Comparison of ENCODE assay signal across 1 fruit fly cellular context in the genomic region with DNA sequence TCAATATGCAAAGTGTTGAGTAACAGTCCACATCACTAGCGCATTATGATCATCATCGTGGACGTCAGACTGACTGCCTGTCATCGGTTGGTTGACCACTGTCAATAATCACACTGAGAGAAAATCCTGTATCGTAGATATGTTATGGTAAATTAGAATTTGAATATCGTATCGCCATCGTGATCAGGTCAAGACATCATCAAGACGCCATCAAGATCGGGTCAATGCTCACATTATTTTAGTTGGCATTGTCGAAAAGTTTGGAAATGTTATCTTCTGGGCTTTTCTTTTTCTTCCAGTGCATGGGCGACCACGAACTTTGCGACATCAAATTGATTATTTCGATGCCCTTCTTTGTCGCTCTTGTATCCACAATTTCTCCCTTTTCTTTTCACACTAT.
A peak's percentile ranks its signal among the peaks of the same experiment; 100 is the strongest.
TF ChIP-seq lines count a peak whose summit lies in the region.

No protein-coding gene starts in this region.

TF ChIP-seq in whole organism, embryonic, 481 proteins besides CTCF, POLR2A, EP300 and RAD21 (continued from another document and continues in another):
- TF ChIP-seq CrebB (tag; optimal IDR thresholded peaks at IDR 0.05; lab: Kevin White, UChicago), result peak; percentile 89
- TF ChIP-seq Mes4 (GFP tag; optimal IDR thresholded peaks at IDR 0.05; lab: Kevin White, UChicago), result peak; percentile 90
- peak; percentile 87 for TF ChIP-seq Hr3 (GFP tag; optimal IDR thresholded peaks at IDR 0.05; lab: Kevin White, UChicago)
- TF ChIP-seq bowl (GFP tag; IDR thresholded peaks at IDR 0.05; lab: Robert Waterston, UW), result peak; percentile 37; the same call in 1 of the 2 replicates
- peak; percentile 80 for TF ChIP-seq H15 (GFP tag; IDR thresholded peaks at IDR 0.05; lab: Robert Waterston, UW)
- TF ChIP-seq ap (GFP tag; IDR thresholded peaks at IDR 0.05; lab: Robert Waterston, UW), result peak; percentile 79
- peak; percentile 87 for TF ChIP-seq CG8089 (GFP tag; optimal IDR thresholded peaks at IDR 0.05; lab: Kevin White, UChicago)
- peak; percentile 73 for TF ChIP-seq kay (GFP tag; optimal IDR thresholded peaks at IDR 0.05; lab: Kevin White, UChicago)
- peak in 1 of 2 experiments; percentile 45 for TF ChIP-seq crp (GFP tag; optimal IDR thresholded peaks at IDR 0.05; lab: Kevin White, UChicago)
- no peak for TF ChIP-seq Dll (GFP tag; IDR thresholded peaks at IDR 0.05; lab: Robert Waterston, UW; ENCODE audit: partially characterized antibody)
- TF ChIP-seq bab2 (GFP tag; optimal IDR thresholded peaks at IDR 0.05; lab: Kevin White, UChicago), result peak; percentile 93
- TF ChIP-seq chif (GFP tag; optimal IDR thresholded peaks at IDR 0.05; lab: Kevin White, UChicago), result peak; percentile 93 to 94
- peak; percentile 88 for TF ChIP-seq CG30431 (GFP tag; optimal IDR thresholded peaks at IDR 0.05; lab: Kevin White, UChicago)
- peak; percentile 88 for TF ChIP-seq Xrp1 (GFP tag; IDR thresholded peaks at IDR 0.05; lab: Robert Waterston, UW)
- TF ChIP-seq seq (GFP tag; IDR thresholded peaks at IDR 0.05; lab: Robert Waterston, UW), result peak; percentile 90
- peak; percentile 39 for TF ChIP-seq emc (GFP tag; optimal IDR thresholded peaks at IDR 0.05; lab: Kevin White, UChicago)
- peak; percentile 89 for TF ChIP-seq CG12942 (GFP tag; optimal IDR thresholded peaks at IDR 0.05; lab: Kevin White, UChicago)
- 0 out of 2 replicates have a peak, but pooled peaks have one; percentile 9 for TF ChIP-seq Poxn (GFP tag; IDR thresholded peaks at IDR 0.05; lab: Robert Waterston, UW)
- no peak for TF ChIP-seq usp (GFP tag; optimal IDR thresholded peaks at IDR 0.05; lab: Kevin White, UChicago)
- TF ChIP-seq CG16863 (GFP tag; optimal IDR thresholded peaks at IDR 0.05; lab: Kevin White, UChicago), result peak; percentile 92
- peak; percentile 92 for TF ChIP-seq CG31441 (GFP tag; IDR thresholded peaks at IDR 0.05; lab: Robert Waterston, UW)
- 0 out of 3 replicates have a peak, but pooled peaks have one; percentile 35 for TF ChIP-seq jigr1 (GFP tag; IDR thresholded peaks at IDR 0.05; lab: Robert Waterston, UW)
- TF ChIP-seq TFAM (GFP tag; optimal IDR thresholded peaks at IDR 0.05; lab: Kevin White, UChicago), result peak; percentile 31
- TF ChIP-seq pum (GFP tag; optimal IDR thresholded peaks at IDR 0.05; lab: Kevin White, UChicago), result peak; percentile 90
- peak; percentile 91 for TF ChIP-seq fd96Cb (tag; optimal IDR thresholded peaks at IDR 0.05; lab: Kevin White, UChicago)
- peak; percentile 74 for TF ChIP-seq scrt (GFP tag; optimal IDR thresholded peaks at IDR 0.05; lab: Kevin White, UChicago)
- peak; percentile 81 for TF ChIP-seq CG9437 (GFP tag; optimal IDR thresholded peaks at IDR 0.05; lab: Kevin White, UChicago)
- peak; percentile 87 for TF ChIP-seq Ada2b (GFP tag; IDR thresholded peaks at IDR 0.05; lab: Robert Waterston, UW)
- TF ChIP-seq CG13624 (GFP tag; optimal IDR thresholded peaks at IDR 0.05; lab: Kevin White, UChicago), result peak; percentile 89
- TF ChIP-seq btn (GFP tag; optimal IDR thresholded peaks at IDR 0.05; lab: Kevin White, UChicago), result peak; percentile 88
- TF ChIP-seq sob (GFP tag; IDR thresholded peaks at IDR 0.05; lab: Robert Waterston, UW), result peak; percentile 82
- peak; percentile 93 for TF ChIP-seq CG12769 (tag; optimal IDR thresholded peaks at IDR 0.05; lab: Kevin White, UChicago)
- peak; percentile 61 for TF ChIP-seq Oaz (GFP tag; IDR thresholded peaks at IDR 0.05; lab: Robert Waterston, UW)
- peak; percentile 91 for TF ChIP-seq jumu (GFP tag; optimal IDR thresholded peaks at IDR 0.05; lab: Kevin White, UChicago)
- peak; percentile 49 for TF ChIP-seq Fer2 (tag; optimal IDR thresholded peaks at IDR 0.05; lab: Kevin White, UChicago)
- TF ChIP-seq CG16779 (GFP tag; IDR thresholded peaks at IDR 0.05; lab: Robert Waterston, UW), result peak; percentile 68; the same call in 1 of the 2 replicates
- TF ChIP-seq HLH54F (GFP tag; optimal IDR thresholded peaks at IDR 0.05; lab: Kevin White, UChicago), result peak; percentile 81
- no peak for TF ChIP-seq gfzf (GFP tag; optimal IDR thresholded peaks at IDR 0.05; lab: Kevin White, UChicago)
- peak; percentile 92 for TF ChIP-seq Xbp1 (GFP tag; optimal IDR thresholded peaks at IDR 0.05; lab: Kevin White, UChicago)
- peak; percentile 34 for TF ChIP-seq nom (GFP tag; optimal IDR thresholded peaks at IDR 0.05; lab: Kevin White, UChicago)
- peak; percentile 88 for TF ChIP-seq CG33213 (GFP tag; optimal IDR thresholded peaks at IDR 0.05; lab: Kevin White, UChicago)
- no peak for TF ChIP-seq CG14860 (GFP tag; IDR thresholded peaks at IDR 0.05; lab: Robert Waterston, UW; ENCODE audit: partially characterized antibody)
- no peak for TF ChIP-seq vnd (GFP tag; IDR thresholded peaks at IDR 0.05; lab: Robert Waterston, UW; ENCODE audit: partially characterized antibody)
- TF ChIP-seq Neu2 (GFP tag; optimal IDR thresholded peaks at IDR 0.05; lab: Kevin White, UChicago; ENCODE audit: borderline replicate concordance), result no peak
- peak; percentile 72 for TF ChIP-seq sd (tag; optimal IDR thresholded peaks at IDR 0.05; lab: Kevin White, UChicago)
- TF ChIP-seq CG11456 (GFP tag; IDR thresholded peaks at IDR 0.05; lab: Robert Waterston, UW), result peak; percentile 71; the same call in 2 of the 3 replicates
- peak; percentile 75 for TF ChIP-seq CG2889 (GFP tag; IDR thresholded peaks at IDR 0.05; lab: Robert Waterston, UW)
- no peak for TF ChIP-seq pita (GFP tag; optimal IDR thresholded peaks at IDR 0.05; lab: Kevin White, UChicago)
- peak; percentile 98 for TF ChIP-seq Ets65A (GFP tag; lab: Kevin White, UChicago)
- TF ChIP-seq CG3838 (GFP tag; optimal IDR thresholded peaks at IDR 0.05; lab: Kevin White, UChicago), result peak; percentile 30
- peak; percentile 81 for TF ChIP-seq CG9727 (GFP tag; optimal IDR thresholded peaks at IDR 0.05; lab: Kevin White, UChicago)
- TF ChIP-seq hth (optimal IDR thresholded peaks at IDR 0.05; lab: Kevin White, UChicago), result no peak
- TF ChIP-seq Blimp-1 (GFP tag; optimal IDR thresholded peaks at IDR 0.05; lab: Kevin White, UChicago), result peak; percentile 88
- peak; percentile 91 for TF ChIP-seq eyg (GFP tag; optimal IDR thresholded peaks at IDR 0.05; lab: Kevin White, UChicago)
- peak in 1 of 3 experiments; percentile 90 for TF ChIP-seq lola (GFP tag; optimal IDR thresholded peaks at IDR 0.05; lab: Kevin White, UChicago)
- peak; percentile 79 for TF ChIP-seq abd-A (tag; optimal IDR thresholded peaks at IDR 0.05; lab: Kevin White, UChicago)
- peak; percentile 89 for TF ChIP-seq crc (GFP tag; optimal IDR thresholded peaks at IDR 0.05; lab: Kevin White, UChicago)
- TF ChIP-seq dati (GFP tag; IDR thresholded peaks at IDR 0.05; lab: Robert Waterston, UW), result peak; percentile 51
- peak; percentile 42; the same call in 1 of the 2 replicates for TF ChIP-seq peb (GFP tag; IDR thresholded peaks at IDR 0.05; lab: Robert Waterston, UW)
- TF ChIP-seq hkb (optimal IDR thresholded peaks at IDR 0.05; lab: Kevin White, UChicago), result no peak
- TF ChIP-seq hkb (GFP tag; IDR thresholded peaks at IDR 0.05; lab: Robert Waterston, UW), result peak; percentile 89
- TF ChIP-seq HmgD (GFP tag; optimal IDR thresholded peaks at IDR 0.05; lab: Kevin White, UChicago), result peak; percentile 73
- peak; percentile 47 for TF ChIP-seq klu (GFP tag; IDR thresholded peaks at IDR 0.05; lab: Robert Waterston, UW)
- TF ChIP-seq crol (GFP tag; IDR thresholded peaks at IDR 0.05; lab: Robert Waterston, UW), result no peak
- TF ChIP-seq CG1647 (GFP tag; optimal IDR thresholded peaks at IDR 0.05; lab: Kevin White, UChicago), result peak; percentile 78
- TF ChIP-seq disco-r (GFP tag; optimal IDR thresholded peaks at IDR 0.05; lab: Kevin White, UChicago), result peak; percentile 74
- TF ChIP-seq Nf-YB (GFP tag; optimal IDR thresholded peaks at IDR 0.05; lab: Kevin White, UChicago), result peak; percentile 77
- TF ChIP-seq tx (GFP tag; optimal IDR thresholded peaks at IDR 0.05; lab: Kevin White, UChicago), result peak; percentile 89
- peak; percentile 74 for TF ChIP-seq zf30C (GFP tag; optimal IDR thresholded peaks at IDR 0.05; lab: Kevin White, UChicago)
- peak; percentile 94 for TF ChIP-seq nmo (GFP tag; optimal IDR thresholded peaks at IDR 0.05; lab: Kevin White, UChicago)
- peak; percentile 81 for TF ChIP-seq NC2α (GFP tag; optimal IDR thresholded peaks at IDR 0.05; lab: Kevin White, UChicago)
- TF ChIP-seq Mad (GFP tag; optimal IDR thresholded peaks at IDR 0.05; lab: Kevin White, UChicago), result peak; percentile 86
- peak; percentile 21 for TF ChIP-seq exex (tag; optimal IDR thresholded peaks at IDR 0.05; lab: Kevin White, UChicago)
- TF ChIP-seq CG9797 (GFP tag; optimal IDR thresholded peaks at IDR 0.05; lab: Kevin White, UChicago), result no peak
- peak; percentile 88 to 91 for TF ChIP-seq Pdp1 (GFP tag; optimal IDR thresholded peaks at IDR 0.05; lab: Kevin White, UChicago)
- peak; percentile 81 for TF ChIP-seq Awh (GFP tag; IDR thresholded peaks at IDR 0.05; lab: Robert Waterston, UW)
- peak; percentile 89 for TF ChIP-seq Ssrp (tag; optimal IDR thresholded peaks at IDR 0.05; lab: Kevin White, UChicago)
- TF ChIP-seq schlank (tag; optimal IDR thresholded peaks at IDR 0.05; lab: Kevin White, UChicago), result peak; percentile 74
- peak; percentile 89 for TF ChIP-seq CHES-1-like (GFP tag; optimal IDR thresholded peaks at IDR 0.05; lab: Kevin White, UChicago)
- peak; percentile 90 for TF ChIP-seq H2.0 (GFP tag; IDR thresholded peaks at IDR 0.05; lab: Robert Waterston, UW)
- peak; percentile 81 for TF ChIP-seq tap (tag; optimal IDR thresholded peaks at IDR 0.05; lab: Kevin White, UChicago)
- peak; percentile 75 for TF ChIP-seq Myb (GFP tag; optimal IDR thresholded peaks at IDR 0.05; lab: Kevin White, UChicago)
- TF ChIP-seq sim (GFP tag; IDR thresholded peaks at IDR 0.05; lab: Robert Waterston, UW), result peak; percentile 40; the same call in 1 of the 2 replicates
- peak; percentile 87 for TF ChIP-seq bcd (GFP tag; optimal IDR thresholded peaks at IDR 0.05; lab: Kevin White, UChicago)
- TF ChIP-seq CG5245 (GFP tag; optimal IDR thresholded peaks at IDR 0.05; lab: Kevin White, UChicago), result peak; percentile 84
- TF ChIP-seq Doc3 (GFP tag; IDR thresholded peaks at IDR 0.05; lab: Robert Waterston, UW; ENCODE audit: partially characterized antibody), result no peak
- peak; percentile 31; the same call in 1 of the 2 replicates for TF ChIP-seq CG11085 (GFP tag; IDR thresholded peaks at IDR 0.05; lab: Robert Waterston, UW)
- peak; percentile 91 for TF ChIP-seq gcm (GFP tag; optimal IDR thresholded peaks at IDR 0.05; lab: Kevin White, UChicago)
- TF ChIP-seq row (GFP tag; IDR thresholded peaks at IDR 0.05; lab: Robert Waterston, UW), result peak; percentile 90
- TF ChIP-seq BtbVII (GFP tag; optimal IDR thresholded peaks at IDR 0.05; lab: Kevin White, UChicago), result peak; percentile 82
- TF ChIP-seq cg (GFP tag; optimal IDR thresholded peaks at IDR 0.05; lab: Kevin White, UChicago), result no peak
- peak; percentile 75 for TF ChIP-seq cato (GFP tag; optimal IDR thresholded peaks at IDR 0.05; lab: Kevin White, UChicago; ENCODE audit: borderline replicate concordance)
- TF ChIP-seq ewg (GFP tag; optimal IDR thresholded peaks at IDR 0.05; lab: Kevin White, UChicago), result peak; percentile 88
- no peak for TF ChIP-seq stwl (tag; optimal IDR thresholded peaks at IDR 0.05; lab: Kevin White, UChicago)
- TF ChIP-seq CG5180 (GFP tag; optimal IDR thresholded peaks at IDR 0.05; lab: Kevin White, UChicago), result peak; percentile 72
- TF ChIP-seq CG10543 (GFP tag; optimal IDR thresholded peaks at IDR 0.05; lab: Kevin White, UChicago), result peak; percentile 86
- no peak for TF ChIP-seq ash1 (GFP tag; optimal IDR thresholded peaks at IDR 0.05; lab: Kevin White, UChicago)
- TF ChIP-seq Optix (GFP tag; IDR thresholded peaks at IDR 0.05; lab: Robert Waterston, UW), result peak; percentile 88
- peak; percentile 79 for TF ChIP-seq CG18764 (GFP tag; optimal IDR thresholded peaks at IDR 0.05; lab: Kevin White, UChicago)
- peak; percentile 99 for TF ChIP-seq Med (GFP tag; lab: Kevin White, UChicago)
- peak; percentile 91 for TF ChIP-seq her (GFP tag; optimal IDR thresholded peaks at IDR 0.05; lab: Kevin White, UChicago)
- peak; percentile 77 for TF ChIP-seq caup (GFP tag; optimal IDR thresholded peaks at IDR 0.05; lab: Kevin White, UChicago; ENCODE audit: severe bottlenecking)
- TF ChIP-seq grn (GFP tag; optimal IDR thresholded peaks at IDR 0.05; lab: Kevin White, UChicago), result peak; percentile 58
- peak; percentile 96 for TF ChIP-seq Sox102F (GFP tag; optimal IDR thresholded peaks at IDR 0.05; lab: Kevin White, UChicago)
- TF ChIP-seq CG17612 (GFP tag; IDR thresholded peaks at IDR 0.05; lab: Robert Waterston, UW), result peak; percentile 59
- peak; percentile 72 for TF ChIP-seq E2f1 (GFP tag; IDR thresholded peaks at IDR 0.05; lab: Robert Waterston, UW)
- peak; percentile 47; the same call in 1 of the 2 replicates for TF ChIP-seq CkIIα-i1 (GFP tag; IDR thresholded peaks at IDR 0.05; lab: Robert Waterston, UW)
- no peak for TF ChIP-seq nerfin-2 (GFP tag; IDR thresholded peaks at IDR 0.05; lab: Robert Waterston, UW; ENCODE audit: partially characterized antibody)
- peak; percentile 42; the same call in 1 of the 2 replicates for TF ChIP-seq al (GFP tag; IDR thresholded peaks at IDR 0.05; lab: Robert Waterston, UW)
- TF ChIP-seq lilli (GFP tag; optimal IDR thresholded peaks at IDR 0.05; lab: Kevin White, UChicago), result peak; percentile 88
- TF ChIP-seq ftz-f1 (GFP tag; optimal IDR thresholded peaks at IDR 0.05; lab: Kevin White, UChicago), result no peak
- peak; percentile 88 for TF ChIP-seq grau (tag; optimal IDR thresholded peaks at IDR 0.05; lab: Kevin White, UChicago)
- peak; percentile 86 for TF ChIP-seq CG9876 (GFP tag; optimal IDR thresholded peaks at IDR 0.05; lab: Kevin White, UChicago)
- peak; percentile 39 for TF ChIP-seq CG3995 (GFP tag; optimal IDR thresholded peaks at IDR 0.05; lab: Kevin White, UChicago)
- TF ChIP-seq corto (GFP tag; optimal IDR thresholded peaks at IDR 0.05; lab: Kevin White, UChicago), result no peak
- peak; percentile 75 for TF ChIP-seq Aef1 (GFP tag; IDR thresholded peaks at IDR 0.05; lab: Robert Waterston, UW)
- TF ChIP-seq Fer3 (tag; optimal IDR thresholded peaks at IDR 0.05; lab: Kevin White, UChicago), result peak; percentile 84
- TF ChIP-seq CG16815 (GFP tag; optimal IDR thresholded peaks at IDR 0.05; lab: Kevin White, UChicago), result peak; percentile 75
- TF ChIP-seq gt (GFP tag; IDR thresholded peaks at IDR 0.05; lab: Robert Waterston, UW), result no peak
- TF ChIP-seq CG10274 (GFP tag; optimal IDR thresholded peaks at IDR 0.05; lab: Kevin White, UChicago), result peak; percentile 65
- TF ChIP-seq CG7839 (tag; optimal IDR thresholded peaks at IDR 0.05; lab: Kevin White, UChicago), result peak; percentile 93
- TF ChIP-seq CG2678 (tag; optimal IDR thresholded peaks at IDR 0.05; lab: Kevin White, UChicago), result peak; percentile 93
- TF ChIP-seq CG32532 (GFP tag; IDR thresholded peaks at IDR 0.05; lab: Robert Waterston, UW), result peak; percentile 62
- TF ChIP-seq Hand (GFP tag; optimal IDR thresholded peaks at IDR 0.05; lab: Kevin White, UChicago), result peak; percentile 60
- TF ChIP-seq CG31224 (GFP tag; IDR thresholded peaks at IDR 0.05; lab: Robert Waterston, UW), result peak; percentile 55
